Fruit fly (Drosophila melanogaster): ENCODE measurements around the gene CG6479.

DNA sequence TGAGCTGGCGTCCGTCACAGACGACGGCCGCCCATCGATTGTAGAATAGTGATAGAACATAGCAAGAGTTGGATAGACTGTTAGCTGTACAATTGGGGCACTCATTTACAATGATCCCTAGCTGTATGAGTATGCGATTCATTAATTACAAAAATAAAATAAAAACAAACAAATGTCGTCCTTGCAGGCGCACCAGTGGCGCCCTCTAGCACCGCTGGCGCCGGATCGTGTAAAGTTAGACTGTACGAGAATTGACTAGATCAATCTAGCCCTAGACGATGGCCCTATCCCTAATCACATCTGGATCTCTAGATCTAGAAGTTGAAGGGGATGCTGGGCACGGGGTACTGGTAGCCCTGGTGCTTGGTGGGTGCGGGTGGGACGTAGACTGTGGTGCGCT, 44.7 kb upstream of the CG6479 start:
- TF ChIP-seq CG4496 (GFP tag; IDR thresholded peaks at IDR 0.05) (no peak), CG10348 (GFP tag; IDR thresholded peaks at IDR 0.05) (no peak), EcR (GFP tag; optimal IDR thresholded peaks at IDR 0.05) (no peak), CG14655 (GFP tag; optimal IDR thresholded peaks at IDR 0.05) (no peak), CG34367 (tag; optimal IDR thresholded peaks at IDR 0.05) (no peak), Snoo (tag; optimal IDR thresholded peaks at IDR 0.05) (no peak), CG17806 (tag; optimal IDR thresholded peaks at IDR 0.05) (no peak), fd96Ca (GFP tag; IDR thresholded peaks at IDR 0.05) (no peak)

Measured in whole organism, pupa.